Fruit fly (Drosophila melanogaster) whole organism, embryonic: ENCODE results near the gene CG9760.
A peak's percentile ranks its signal among the peaks of the same experiment; 100 is the strongest.

Experiments
- Abd-B ChIP-seq: fragments of 200-800 bp; sonication (Bioruptor generic); optimal IDR thresholded peaks from 2 replicates; lab custom pipeline; 2018; ENCODE audit warnings: missing biosample characterization, mild to moderate bottlenecking, missing genetic modification characterization, moderate library complexity
- Adf1 ChIP-seq: fragments of 200-800 bp; sonication (Bioruptor generic); IDR thresholded peaks from 2 replicates; pipeline ENCODE4 v1.3.6; 2022; ENCODE audit warnings: missing biosample characterization, missing genetic modification characterization
- CG10366 ChIP-seq: fragments of 200-800 bp; sonication (Bioruptor generic); IDR thresholded peaks from 2 replicates; pipeline ENCODE4 v1.3.6; 2022; ENCODE audit warnings: missing biosample characterization, missing genetic modification characterization
- CG11247 ChIP-seq: fragments of 200-800 bp; sonication (Bioruptor generic); IDR thresholded peaks from 2 replicates; pipeline ENCODE4 v1.3.6; 2022; ENCODE audit warnings: missing biosample characterization, missing genetic modification characterization
- CG12391 ChIP-seq: fragments of 200-800 bp; sonication (Bioruptor generic); optimal IDR thresholded peaks from 3 replicates; lab custom pipeline; 2018; ENCODE audit warnings: missing biosample characterization, mild to moderate bottlenecking, missing genetic modification characterization, moderate library complexity
- CG12659 ChIP-seq: fragments of 200-800 bp; sonication (Bioruptor generic); optimal IDR thresholded peaks from 3 replicates; lab custom pipeline; 2017; ENCODE audit warnings: mild to moderate bottlenecking, missing biosample characterization, missing genetic modification reagents, missing genetic modification characterization
- CG15514 ChIP-seq: fragments of 200-800 bp; sonication (Bioruptor generic); optimal IDR thresholded peaks from 3 replicates; lab custom pipeline; 2017; ENCODE audit warnings: missing biosample characterization, missing genetic modification characterization, mild to moderate bottlenecking, moderate library complexity, missing genetic modification reagents
- CG1603 ChIP-seq: fragments of 200-800 bp; sonication (Bioruptor generic); optimal IDR thresholded peaks from 2 replicates; lab custom pipeline; 2019; ENCODE audit warnings: missing biosample characterization, mild to moderate bottlenecking, missing genetic modification characterization, moderate library complexity
- CG16813 ChIP-seq: fragments of 200-800 bp; sonication (Bioruptor generic); IDR thresholded peaks from 3 replicates; pipeline ENCODE4 v1.3.6; 2022; ENCODE audit warnings: missing biosample characterization, missing genetic modification characterization; ENCODE audit not compliant: partially characterized antibody
- CG2116 ChIP-seq: fragments of 200-800 bp; sonication (Bioruptor generic); optimal IDR thresholded peaks from 3 replicates; lab custom pipeline; 2018; ENCODE audit warnings: missing biosample characterization, mild to moderate bottlenecking, missing genetic modification characterization
- CG3281 ChIP-seq: fragments of 200-800 bp; sonication (Bioruptor generic); optimal IDR thresholded peaks from 3 replicates; lab custom pipeline; 2017; ENCODE audit warnings: missing biosample characterization, mild to moderate bottlenecking, missing genetic modification characterization
- Dbx ChIP-seq: fragments of 200-800 bp; sonication (Bioruptor generic); IDR thresholded peaks from 3 replicates; pipeline ENCODE4 v1.3.6; 2022; ENCODE audit warnings: missing biosample characterization, missing genetic modification characterization
- Dp ChIP-seq: fragments of 200-800 bp; sonication (Bioruptor generic); optimal IDR thresholded peaks from 2 replicates; lab custom pipeline; 2018; ENCODE audit warnings: missing biosample characterization, mild to moderate bottlenecking, missing genetic modification characterization, moderate library complexity
- Dref ChIP-seq: fragments of 200-800 bp; sonication (Bioruptor generic); IDR thresholded peaks from 2 replicates; pipeline ENCODE4 v1.3.6; 2022; ENCODE audit warnings: missing biosample characterization, missing genetic modification characterization
- E2f1 ChIP-seq: fragments of 200-800 bp; sonication (Bioruptor generic); IDR thresholded peaks from 2 replicates; pipeline ENCODE4 v1.3.6; 2022; ENCODE audit warnings: missing biosample characterization, missing genetic modification characterization
- Hr39 ChIP-seq: fragments of >200 bp; optimal IDR thresholded peaks from 2 replicates; lab custom pipeline; 2017
- MTF-1 ChIP-seq: fragments of 200-800 bp; sonication (Bioruptor generic); optimal IDR thresholded peaks from 2 replicates; lab custom pipeline; 2018; ENCODE audit warnings: missing biosample characterization, mild to moderate bottlenecking, missing genetic modification characterization, borderline replicate concordance
- Med ChIP-seq: fragments of 200-800 bp; sonication (Bioruptor generic); peaks from one replicate; lab custom pipeline; 2016; ENCODE audit warnings: missing biosample characterization, missing genetic modification characterization, mild to moderate bottlenecking, inconsistent platforms, moderate library complexity
- Nf-YB ChIP-seq: fragments of 200-800 bp; sonication (Bioruptor generic); optimal IDR thresholded peaks from 3 replicates; lab custom pipeline; 2019; ENCODE audit warnings: missing biosample characterization, mild to moderate bottlenecking, missing genetic modification characterization, moderate library complexity
- Rfx ChIP-seq: fragments of 200-800 bp; sonication (Bioruptor generic); IDR thresholded peaks from 2 replicates; pipeline ENCODE4 v1.3.6; 2022; ENCODE audit warnings: missing biosample characterization, missing genetic modification characterization
- YL-1 ChIP-seq: fragments of 200-800 bp; sonication (Bioruptor generic); optimal IDR thresholded peaks from 3 replicates; lab custom pipeline; 2017; ENCODE audit warnings: missing biosample characterization, mild to moderate bottlenecking, missing genetic modification characterization
- ab ChIP-seq: fragments of 200-800 bp; sonication (Bioruptor generic); optimal IDR thresholded peaks from 2 replicates; lab custom pipeline; 2016; ENCODE audit warnings: missing biosample characterization, missing genetic modification characterization
- bbx ChIP-seq: fragments of 200-800 bp; sonication (Bioruptor generic); IDR thresholded peaks from 2 replicates; pipeline ENCODE4 v1.3.6; 2022; ENCODE audit warnings: missing biosample characterization, missing genetic modification characterization; ENCODE audit not compliant: partially characterized antibody
- bigmax ChIP-seq: fragments of 200-800 bp; sonication (Bioruptor generic); optimal IDR thresholded peaks from 2 replicates; lab custom pipeline; 2018; ENCODE audit warnings: missing biosample characterization, mild to moderate bottlenecking, missing genetic modification characterization
- chm ChIP-seq: fragments of 200-800 bp; sonication (Bioruptor generic); IDR thresholded peaks from 2 replicates; pipeline ENCODE4 v1.3.6; 2022; ENCODE audit warnings: missing biosample characterization, missing genetic modification characterization
- crol ChIP-seq: fragments of 200-800 bp; sonication (Bioruptor generic); IDR thresholded peaks from 2 replicates; pipeline ENCODE4 v1.3.6; 2022; ENCODE audit warnings: missing biosample characterization, missing genetic modification characterization
- crp ChIP-seq, 2 experiments: fragments of 200-800 bp; sonication (Bioruptor generic); optimal IDR thresholded peaks; 2 replicates in 1 of 2; 3 replicates in 1 of 2; lab custom pipeline; 2017; ENCODE audit warnings: missing biosample characterization in 2 of 2, missing genetic modification characterization in 2 of 2, mild to moderate bottlenecking in 1 of 2, moderate library complexity in 1 of 2
- danr ChIP-seq: fragments of 200-800 bp; sonication (Bioruptor generic); IDR thresholded peaks from 2 replicates; pipeline ENCODE4 v1.3.6; 2022; ENCODE audit warnings: missing biosample characterization, missing genetic modification characterization
- esg ChIP-seq: fragments of 200-800 bp; sonication (Bioruptor generic); conservative IDR thresholded peaks from 2 replicates; pipeline ENCODE4 v1.3.6; 2022; ENCODE audit warnings: missing biosample characterization, missing genetic modification characterization
- ewg ChIP-seq: fragments of 200-800 bp; sonication (Bioruptor generic); optimal IDR thresholded peaks from 3 replicates; lab custom pipeline; 2017; ENCODE audit warnings: mild to moderate bottlenecking, missing biosample characterization, missing genetic modification reagents, missing genetic modification characterization
- eyg ChIP-seq: fragments of 200-800 bp; sonication (Bioruptor generic); optimal IDR thresholded peaks from 3 replicates; lab custom pipeline; 2016; ENCODE audit warnings: missing biosample characterization, missing genetic modification characterization
- gcm ChIP-seq: fragments of 200-800 bp; sonication (Bioruptor generic); optimal IDR thresholded peaks from 2 replicates; lab custom pipeline; 2019; ENCODE audit warnings: missing biosample characterization, mild to moderate bottlenecking, missing genetic modification characterization, moderate library complexity
- inv ChIP-seq: fragments of 200-800 bp; sonication (Bioruptor generic); IDR thresholded peaks from 2 replicates; pipeline ENCODE4 v1.3.6; 2022; ENCODE audit warnings: missing biosample characterization, missing genetic modification characterization; ENCODE audit not compliant: partially characterized antibody
- jumu ChIP-seq: fragments of 200-800 bp; sonication (Bioruptor generic); optimal IDR thresholded peaks from 3 replicates; lab custom pipeline; 2016; ENCODE audit warnings: missing biosample characterization, missing genetic modification characterization
- nerfin-2 ChIP-seq: fragments of 200-800 bp; sonication (Bioruptor generic); IDR thresholded peaks from 2 replicates; pipeline ENCODE4 v1.3.6; 2022; ENCODE audit warnings: missing biosample characterization, missing genetic modification characterization; ENCODE audit not compliant: partially characterized antibody
- onecut ChIP-seq: fragments of 200-800 bp; sonication (Bioruptor generic); IDR thresholded peaks from 2 replicates; pipeline ENCODE4 v1.3.6; 2022; ENCODE audit warnings: missing biosample characterization, missing genetic modification characterization
- otp ChIP-seq: fragments of 200-800 bp; sonication (Bioruptor generic); IDR thresholded peaks from 3 replicates; pipeline ENCODE4, ENCODE4 v1.3.6; 2022; ENCODE audit warnings: missing biosample characterization, missing genetic modification characterization
- peb ChIP-seq: fragments of 200-800 bp; sonication (Bioruptor generic); IDR thresholded peaks from 2 replicates; pipeline ENCODE4 v1.3.6; 2022; ENCODE audit warnings: missing biosample characterization, missing genetic modification characterization
- pzg ChIP-seq: fragments of 200-800 bp; sonication (Bioruptor generic); optimal IDR thresholded peaks from 3 replicates; lab custom pipeline; 2018; ENCODE audit warnings: missing biosample characterization, mild to moderate bottlenecking, missing genetic modification characterization, moderate library complexity
- sd ChIP-seq: fragments of 200-800 bp; sonication (Bioruptor generic); optimal IDR thresholded peaks from 3 replicates; lab custom pipeline; 2018; ENCODE audit warnings: missing biosample characterization, mild to moderate bottlenecking, missing genetic modification characterization, moderate library complexity
- sens ChIP-seq: fragments of 200-800 bp; sonication (Bioruptor generic); peaks from one replicate; lab custom pipeline; 2016; ENCODE audit warnings: missing biosample characterization, missing genetic modification characterization
- slbo ChIP-seq: fragments of 200-800 bp; sonication (Bioruptor generic); IDR thresholded peaks from 2 replicates; pipeline ENCODE4 v1.3.6; 2022; ENCODE audit warnings: missing biosample characterization, missing genetic modification characterization
- so ChIP-seq: fragments of 200-800 bp; sonication (Bioruptor generic); IDR thresholded peaks from 3 replicates; pipeline ENCODE4 v1.3.6; 2022; ENCODE audit warnings: missing biosample characterization, missing genetic modification characterization
- stwl ChIP-seq: fragments of 200-800 bp; sonication (Bioruptor generic); optimal IDR thresholded peaks from 3 replicates; lab custom pipeline; 2018; ENCODE audit warnings: missing biosample characterization, mild to moderate bottlenecking, missing genetic modification characterization, moderate library complexity
- ttk ChIP-seq: fragments of 200-800 bp; sonication (Bioruptor generic); IDR thresholded peaks from 2 replicates; pipeline ENCODE4 v2.1.2; 2022; ENCODE audit warnings: missing biosample characterization, missing genetic modification characterization
- usp ChIP-seq: fragments of >200 bp; optimal IDR thresholded peaks from 2 replicates; lab custom pipeline; 2017; ENCODE audit warnings: missing biosample characterization, missing genetic modification characterization
- vvl ChIP-seq: fragments of 200-800 bp; sonication (Bioruptor generic); IDR thresholded peaks from 2 replicates; pipeline ENCODE4 v1.3.6; 2022; ENCODE audit warnings: missing biosample characterization, missing genetic modification characterization

The CG9760 gene

DNA sequence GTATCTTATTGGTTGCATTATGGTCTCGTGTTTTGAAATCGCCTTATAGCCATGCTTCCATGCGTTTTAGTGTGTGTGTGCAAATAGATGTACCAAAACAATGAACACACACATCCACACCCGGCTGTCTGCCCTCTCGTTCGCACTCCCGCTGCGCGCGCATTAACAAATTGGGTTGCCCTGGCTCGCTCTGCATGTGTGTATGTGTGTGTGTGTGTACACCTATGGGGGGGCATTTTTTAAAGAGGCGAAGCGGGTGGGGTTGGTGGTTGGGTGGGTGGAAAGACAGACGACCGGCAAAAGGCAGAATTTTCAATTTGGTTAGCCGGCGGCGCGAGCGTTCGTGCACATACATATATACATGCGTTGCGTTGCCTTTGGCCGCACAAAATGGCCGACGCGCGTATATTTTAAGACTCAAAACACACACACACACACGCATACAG, 39.4 kb downstream of the CG9760 start (continued):
- peak; percentile 93 for TF ChIP-seq sd
- TF ChIP-seq esg (GFP tag; lab: Robert Waterston, UW) = no peak
- peak; percentile 19 for TF ChIP-seq Dp (GFP tag; lab: Kevin White, UChicago)
- TF ChIP-seq Adf1 = peak; percentile 73
- peak; percentile 47 for TF ChIP-seq gcm (GFP tag; lab: Kevin White, UChicago)
- TF ChIP-seq CG3281 (GFP tag; lab: Kevin White, UChicago) = peak; percentile 28
- peak; percentile 77 for TF ChIP-seq bigmax (GFP tag; lab: Kevin White, UChicago)
- peak; percentile 53; the same call in 1 of the 2 replicates for TF ChIP-seq E2f1 (GFP tag; lab: Robert Waterston, UW)
- peak; percentile 40; the same call in 1 of the 2 replicates for TF ChIP-seq chm (GFP tag; lab: Robert Waterston, UW)
- TF ChIP-seq pzg (GFP tag; lab: Kevin White, UChicago) = peak; percentile 42
- TF ChIP-seq slbo (GFP tag; lab: Robert Waterston, UW) = peak; percentile 18; the same call in 1 of the 2 replicates
- peak; percentile 67 for TF ChIP-seq Nf-YB (GFP tag; lab: Kevin White, UChicago)
- TF ChIP-seq so (GFP tag; lab: Robert Waterston, UW) = no peak
- TF ChIP-seq crol (GFP tag; lab: Robert Waterston, UW) = peak; percentile 98
- TF ChIP-seq CG10366 (GFP tag; lab: Robert Waterston, UW) = no peak
- peak; percentile 57; the same call in 1 of the 2 replicates for TF ChIP-seq bbx (GFP tag; lab: Robert Waterston, UW)
- TF ChIP-seq ab (GFP tag; lab: Kevin White, UChicago) = no peak
- TF ChIP-seq ttk = peak; percentile 72; the same call in 1 of the 2 replicates
- peak; percentile 17 for TF ChIP-seq CG1603 (tag; lab: Kevin White, UChicago)
- TF ChIP-seq stwl = no peak
- TF ChIP-seq Rfx (GFP tag; lab: Robert Waterston, UW) = peak; percentile 39; the same call in 1 of the 2 replicates
- TF ChIP-seq ewg (GFP tag; lab: Kevin White, UChicago) = peak; percentile 87
- TF ChIP-seq Abd-B (GFP tag; lab: Kevin White, UChicago) = peak; percentile 6
- TF ChIP-seq vvl (GFP tag; lab: Robert Waterston, UW) = peak; percentile 72
- TF ChIP-seq CG12391 = peak; percentile 14
- peak; percentile 54; the same call in 2 of the 3 replicates for TF ChIP-seq otp
- TF ChIP-seq CG11247 = no peak
- no peak for TF ChIP-seq peb (GFP tag; lab: Robert Waterston, UW)
- TF ChIP-seq MTF-1 (GFP tag; lab: Kevin White, UChicago) = peak; percentile 14
- TF ChIP-seq Dbx (GFP tag; lab: Robert Waterston, UW) = peak; percentile 54; the same call in 1 of the 3 replicates
- TF ChIP-seq usp (GFP tag; lab: Kevin White, UChicago) = no peak
- peak; percentile 33; the same call in 1 of the 2 replicates for TF ChIP-seq onecut
- TF ChIP-seq, all 482 proteins: peak for 141

DNA sequence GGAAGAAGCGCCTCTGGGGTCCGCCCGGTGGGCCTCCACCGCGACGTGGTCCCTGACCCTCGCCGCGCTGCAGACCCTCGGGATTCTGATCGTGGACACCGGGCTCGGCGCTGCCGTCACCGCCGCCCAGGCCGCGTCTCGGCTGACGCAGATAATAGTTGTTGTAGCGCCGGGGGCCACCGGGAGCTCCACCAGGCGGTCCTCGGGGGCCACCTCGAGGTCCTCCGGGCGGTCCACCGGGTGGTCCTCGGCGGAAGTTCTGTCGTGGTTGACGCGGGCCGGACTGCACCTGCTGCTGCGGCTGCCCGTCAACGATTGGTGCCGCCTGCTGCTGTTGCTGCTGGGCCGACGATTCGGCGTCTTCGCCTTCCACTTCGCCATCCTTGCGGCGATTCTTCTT, 40.6 kb downstream of the CG9760 start:
- peak; percentile 10 for TF ChIP-seq Med (GFP tag; lab: Kevin White, UChicago)
- TF ChIP-seq CG16813 (GFP tag; lab: Robert Waterston, UW) = 0 out of 3 replicates have a peak, but pooled peaks have one; percentile 15
- no peak for TF ChIP-seq crp (GFP tag; optimal IDR thresholded peaks at IDR 0.05; lab: Kevin White, UChicago)
- TF ChIP-seq Hr39 (lab: Kevin White, UChicago) = peak; percentile 76
- TF ChIP-seq sens (GFP tag; lab: Kevin White, UChicago) = peak; percentile 51

DNA sequence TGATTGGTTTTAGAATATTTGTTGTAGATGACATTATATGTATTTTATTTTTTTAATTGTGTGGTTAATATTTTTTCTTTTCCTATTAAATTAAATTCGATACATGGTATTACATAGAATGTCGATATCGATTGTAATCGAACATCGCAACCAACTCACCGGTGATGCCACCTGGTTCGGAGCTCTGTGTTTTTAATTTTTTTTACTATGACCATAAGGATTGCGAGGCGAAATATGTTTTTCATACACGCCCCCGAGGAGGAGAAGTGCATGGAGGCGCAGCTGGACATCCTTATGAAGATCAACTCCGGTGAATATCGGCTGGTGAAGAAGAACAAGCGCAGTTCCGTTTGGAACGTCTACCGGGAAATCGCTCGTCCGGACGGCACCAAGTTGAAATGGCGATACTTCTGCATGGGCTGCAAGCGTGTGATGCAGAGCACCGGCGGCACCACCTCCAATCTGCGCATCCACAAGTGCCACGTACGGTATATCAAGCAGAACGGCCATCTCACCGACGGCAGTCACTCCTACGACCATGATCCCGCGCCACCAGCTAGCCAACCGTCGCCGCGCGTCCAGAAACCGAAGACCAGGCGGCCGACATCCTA, 43.6 kb downstream of the CG9760 start, which contains the start of gene CG11560:
CG11560 (plus strand) TSS at position 145 of the 611 bp plus-strand sequence.
- TF ChIP-seq nerfin-2 (GFP tag; lab: Robert Waterston, UW) (peak; percentile 47; the same call in 1 of the 2 replicates), Dref (peak; percentile 85), CG2116 (GFP tag; lab: Kevin White, UChicago) (peak; percentile 61), eyg (no peak), inv (GFP tag; lab: Robert Waterston, UW) (peak; percentile 50; the same call in 1 of the 2 replicates), YL-1 (GFP tag; lab: Kevin White, UChicago) (peak; percentile 48), CG1603 (tag; lab: Kevin White, UChicago) (peak; percentile 37), CG15514 (GFP tag; lab: Kevin White, UChicago) (peak; percentile 44), CG12659 (peak; percentile 42), Dp (GFP tag; lab: Kevin White, UChicago) (peak; percentile 68), jumu (no peak), danr (no peak), bbx (GFP tag; lab: Robert Waterston, UW) (peak; percentile 66), ab (GFP tag; lab: Kevin White, UChicago) (no peak)
